Worm (Caenorhabditis elegans): ENCODE results near the gene T04B8.1.

DNA sequence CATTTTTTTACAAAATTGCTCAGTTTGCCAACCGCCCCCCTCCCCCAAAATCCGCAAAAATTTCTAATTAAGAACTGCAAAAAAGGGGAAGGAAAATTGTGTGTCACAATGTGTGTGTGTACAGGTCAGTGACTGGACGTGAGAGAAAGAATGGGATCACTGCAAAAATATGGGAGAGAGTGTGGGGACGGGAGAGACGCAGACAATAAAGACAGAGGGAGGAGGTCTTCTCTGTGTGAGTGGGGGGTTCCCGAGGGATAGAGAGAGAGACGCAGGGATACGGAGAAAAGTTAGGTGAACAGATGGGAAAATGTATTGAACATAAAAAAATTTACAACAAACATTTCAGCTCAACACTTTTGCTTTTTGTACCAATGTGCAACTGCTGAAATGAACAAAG is 8.2 kb upstream of the T04B8.1 start:
- TF ChIP-seq snpc-4 (GFP tag; optimal IDR thresholded peaks at IDR 0.05) (no peak), snpc-4 (tag; optimal IDR thresholded peaks at IDR 0.05) (no peak), pha-4 (tag; optimal IDR thresholded peaks at IDR 0.05) (no peak), ceh-27 (GFP tag; optimal IDR thresholded peaks at IDR 0.05) (no peak)

Measured in whole organism, young adult.